Worm (Caenorhabditis elegans): ENCODE data around the gene egrh-1.

- TF ChIP-seq him-1 (tag; optimal IDR thresholded peaks at IDR 0.05) (no peak), dao-5 (tag; optimal IDR thresholded peaks at IDR 0.05) (no peak)
Observed at ce11 chrX:14806936-14807335, 38.8 kb upstream of the egrh-1 start, which contains the start of gene F42D1.4.
